Worm (Caenorhabditis elegans) whole organism, early embryonic: ENCODE data around the gene rig-4.

Experiments
- B0310.2 ChIP-seq: sonication (generic microtip); optimal IDR thresholded peaks from 2 replicates; lab custom pipeline; 2016; ENCODE audit warnings: mild to moderate bottlenecking, missing genetic modification characterization, missing compliant biosample characterization
- aly-1 ChIP-seq: sonication (generic microtip); optimal IDR thresholded peaks from 2 replicates; lab custom pipeline; 2016; ENCODE audit warnings: missing genetic modification characterization, missing compliant biosample characterization
- ama-1 ChIP-seq: fragments of 150-350 bp; optimal IDR thresholded peaks from 2 replicates; lab custom pipeline; 2014
- ceh-13 ChIP-seq: fragments of 200-800 bp; sonication (Bioruptor generic); optimal IDR thresholded peaks from 2 replicates; lab custom pipeline; 2018; ENCODE audit warnings: mild to moderate bottlenecking, missing genetic modification characterization, missing compliant biosample characterization
- ceh-36 ChIP-seq: sonication (generic microtip); optimal IDR thresholded peaks from 2 replicates; lab custom pipeline; 2016; ENCODE audit warnings: missing genetic modification characterization, inconsistent platforms, missing compliant biosample characterization
- ets-7 ChIP-seq: sonication (generic microtip); optimal IDR thresholded peaks from 2 replicates; lab custom pipeline; 2016; ENCODE audit warnings: missing genotype, missing genetic modification characterization, missing compliant biosample characterization
- flt-1 ChIP-seq: fragments of 200-800 bp; sonication (Bioruptor generic); IDR thresholded peaks from 2 replicates; pipeline ENCODE4 v1.3.6; 2022; ENCODE audit warnings: missing genetic modification characterization, missing compliant biosample characterization
- hmbx-1 ChIP-seq: sonication (generic microtip); optimal IDR thresholded peaks from 2 replicates; lab custom pipeline; 2016; ENCODE audit warnings: mild to moderate bottlenecking, missing genetic modification characterization, missing compliant biosample characterization
- hnd-1 ChIP-seq: sonication (generic microtip); optimal IDR thresholded peaks from 2 replicates; lab custom pipeline; 2016; ENCODE audit warnings: missing genetic modification characterization, missing compliant biosample characterization
- pes-1 ChIP-seq: fragments of 200-800 bp; sonication (Bioruptor generic); IDR thresholded peaks from 2 replicates; pipeline ENCODE4 v1.3.6; 2022; ENCODE audit warnings: missing genetic modification reagents, missing genetic modification characterization, missing compliant biosample characterization
- scrt-1 ChIP-seq: fragments of 200-800 bp; sonication (Bioruptor generic); IDR thresholded peaks from 2 replicates; pipeline ENCODE4 v1.3.6; 2022; ENCODE audit warnings: missing genetic modification characterization, missing compliant biosample characterization
- sea-1 ChIP-seq: fragments of 200-800 bp; sonication (Bioruptor generic); conservative IDR thresholded peaks from 2 replicates; pipeline ENCODE4 v1.3.6; 2022; ENCODE audit warnings: missing genetic modification characterization, missing compliant biosample characterization
- tbx-11 ChIP-seq: fragments of 200-800 bp; sonication (Bioruptor generic); IDR thresholded peaks from 2 replicates; pipeline ENCODE4 v1.3.6; 2022; ENCODE audit warnings: missing genetic modification characterization, missing compliant biosample characterization

DNA sequence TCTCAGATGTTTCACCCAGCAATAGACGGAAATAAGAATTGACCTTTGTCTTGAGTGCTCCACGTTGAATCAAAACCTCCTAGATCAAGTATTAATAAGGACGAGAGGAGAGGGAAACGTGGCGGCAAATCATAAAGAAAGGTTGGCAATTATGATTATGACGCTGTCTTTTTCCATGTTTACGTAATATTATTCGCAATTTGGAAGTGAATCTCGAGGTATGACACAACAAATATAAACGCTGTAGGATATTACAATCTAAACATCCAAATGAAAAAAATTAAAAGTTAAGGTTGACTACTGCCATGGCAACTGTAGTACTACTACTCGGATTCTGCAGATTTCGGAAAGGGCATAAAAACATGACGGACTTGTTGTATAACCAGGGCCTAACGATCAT is 2.2 kb upstream of the rig-4 start:
- TF ChIP-seq ama-1 (lab: Kevin White, UChicago) (no peak), hmbx-1 (no peak), flt-1 (GFP tag; lab: Robert Waterston, UW) (no peak), scrt-1 (GFP tag; lab: Robert Waterston, UW) (no peak), pes-1 (no peak), sea-1 (no peak), ceh-36 (no peak), tbx-11 (GFP tag; lab: Robert Waterston, UW) (no peak), B0310.2 (tag; lab: Kevin White, UChicago) (no peak), hnd-1 (tag; lab: Kevin White, UChicago) (no peak), ets-7 (tag; lab: Kevin White, UChicago) (no peak), ceh-13 (GFP tag; lab: Kevin White, UChicago) (no peak), aly-1 (no peak)
